Fruit fly (Drosophila melanogaster) whole organism, embryonic: ENCODE data around the gene CG5846.

Experiments
- Abd-B ChIP-seq: fragments of 200-800 bp; sonication (Bioruptor generic); optimal IDR thresholded peaks from 2 replicates; lab custom pipeline; 2018; ENCODE audit warnings: missing biosample characterization, mild to moderate bottlenecking, missing genetic modification characterization, moderate library complexity
- B-H2 ChIP-seq: fragments of 200-800 bp; sonication (Bioruptor generic); optimal IDR thresholded peaks from 2 replicates; lab custom pipeline; 2018; ENCODE audit warnings: missing biosample characterization, mild to moderate bottlenecking, missing genetic modification characterization
- BEAF-32 ChIP-seq: fragments of 200-800 bp; sonication (Bioruptor generic); optimal IDR thresholded peaks from 3 replicates; lab custom pipeline; 2017; ENCODE audit warnings: missing biosample characterization, missing genetic modification characterization, mild to moderate bottlenecking, moderate library complexity, missing genetic modification reagents
- Bgb ChIP-seq: fragments of 200-800 bp; sonication (Bioruptor generic); IDR thresholded peaks from 2 replicates; pipeline ENCODE4 v1.3.6; 2022; ENCODE audit warnings: missing biosample characterization, missing genetic modification characterization; ENCODE audit not compliant: partially characterized antibody
- CG10147 ChIP-seq: fragments of 200-800 bp; sonication (Bioruptor generic); optimal IDR thresholded peaks from 2 replicates; lab custom pipeline; 2019; ENCODE audit warnings: missing biosample characterization, mild to moderate bottlenecking, missing genetic modification characterization, moderate library complexity
- CG11696 ChIP-seq: fragments of 200-800 bp; sonication (Bioruptor generic); IDR thresholded peaks from 2 replicates; pipeline ENCODE4 v1.3.6; 2022; ENCODE audit warnings: missing biosample characterization, missing genetic modification characterization
- CG12104 ChIP-seq: fragments of 200-800 bp; sonication (Bioruptor generic); optimal IDR thresholded peaks from 3 replicates; lab custom pipeline; 2016; ENCODE audit warnings: missing biosample characterization, missing genetic modification characterization
- CG13123 ChIP-seq: fragments of 200-800 bp; sonication (Bioruptor generic); optimal IDR thresholded peaks from 2 replicates; lab custom pipeline; 2016; ENCODE audit warnings: missing biosample characterization, missing genetic modification characterization
- CG2712 ChIP-seq: fragments of 200-800 bp; optimal IDR thresholded peaks from 3 replicates; lab custom pipeline; 2019; ENCODE audit warnings: missing biosample characterization, mild to moderate bottlenecking, missing genetic modification characterization, moderate library complexity
- CG4424 ChIP-seq: fragments of 200-800 bp; sonication (Bioruptor generic); optimal IDR thresholded peaks from 3 replicates; lab custom pipeline; 2016; ENCODE audit warnings: missing biosample characterization, missing genetic modification characterization
- CG8290 ChIP-seq, 3 experiments: fragments of 200-800 bp; sonication (Bioruptor generic); optimal IDR thresholded peaks; 2 replicates each; lab custom pipeline; 2016 to 2019; ENCODE audit warnings: missing biosample characterization in 3 of 3, missing genetic modification characterization in 3 of 3, mild to moderate bottlenecking in 2 of 3, moderate library complexity in 1 of 3
- CG9797 ChIP-seq: fragments of 200-800 bp; sonication (Bioruptor generic); optimal IDR thresholded peaks from 3 replicates; lab custom pipeline; 2018; ENCODE audit warnings: missing biosample characterization, mild to moderate bottlenecking, missing genetic modification characterization
- CTCF ChIP-seq: fragments of 200-800 bp; sonication (Bioruptor generic); optimal IDR thresholded peaks from 2 replicates; lab custom pipeline; 2017; ENCODE audit warnings: missing biosample characterization, mild to moderate bottlenecking, missing genetic modification characterization, moderate library complexity
- Camta ChIP-seq: fragments of 200-800 bp; sonication (Bioruptor generic); optimal IDR thresholded peaks from 2 replicates; lab custom pipeline; 2016; ENCODE audit warnings: missing biosample characterization, missing genetic modification characterization
- CoRest ChIP-seq: fragments of 200-800 bp; sonication (Bioruptor generic); optimal IDR thresholded peaks from 3 replicates; lab custom pipeline; 2018; ENCODE audit warnings: missing biosample characterization, mild to moderate bottlenecking, missing genetic modification characterization, moderate library complexity
- D19B ChIP-seq: fragments of 200-800 bp; sonication (Bioruptor generic); optimal IDR thresholded peaks from 2 replicates; lab custom pipeline; 2017; ENCODE audit warnings: missing biosample characterization, mild to moderate bottlenecking, missing genetic modification characterization
- Dref ChIP-seq: fragments of 200-800 bp; sonication (Bioruptor generic); IDR thresholded peaks from 2 replicates; pipeline ENCODE4 v1.3.6; 2022; ENCODE audit warnings: missing biosample characterization, missing genetic modification characterization
- Eip74EF ChIP-seq, 2 experiments: fragments of 200-800 bp in 1 of 2; fragments of >200 bp in 1 of 2; sonication (Bioruptor generic) in 1 of 2; optimal IDR thresholded peaks; 2 replicates each; lab custom pipeline; 2017 to 2019; ENCODE audit warnings: missing biosample characterization in 2 of 2, missing genetic modification characterization in 2 of 2, mild to moderate bottlenecking in 1 of 2, moderate library complexity in 1 of 2
- Lhr ChIP-seq: fragments of 200-800 bp; sonication (Bioruptor generic); optimal IDR thresholded peaks from 3 replicates; lab custom pipeline; 2017; ENCODE audit warnings: mild to moderate bottlenecking, missing biosample characterization, missing genetic modification reagents, missing genetic modification characterization
- MBD-R2 ChIP-seq: fragments of 200-800 bp; sonication (Bioruptor generic); IDR thresholded peaks from 2 replicates; pipeline ENCODE4 v1.3.6; 2022; ENCODE audit warnings: missing biosample characterization, missing genetic modification characterization
- Med ChIP-seq: fragments of 200-800 bp; sonication (Bioruptor generic); peaks from one replicate; lab custom pipeline; 2016; ENCODE audit warnings: missing biosample characterization, missing genetic modification characterization, mild to moderate bottlenecking, inconsistent platforms, moderate library complexity
- Nf-YA ChIP-seq: fragments of 200-800 bp; sonication (Bioruptor generic); IDR thresholded peaks from 2 replicates; pipeline ENCODE4 v1.3.6; 2022; ENCODE audit warnings: missing biosample characterization, missing genetic modification characterization
- Pdp1 ChIP-seq, 2 experiments: fragments of 200-800 bp; sonication (Bioruptor generic); optimal IDR thresholded peaks; 3 replicates each; lab custom pipeline; 2016; ENCODE audit warnings: missing biosample characterization in 2 of 2, missing genetic modification characterization in 2 of 2, mild to moderate bottlenecking in 1 of 2, moderate library complexity in 1 of 2
- Ptx1 ChIP-seq: fragments of 200-800 bp; sonication (Bioruptor generic); IDR thresholded peaks from 2 replicates; pipeline ENCODE4 v1.3.6; 2022; ENCODE audit warnings: missing biosample characterization, missing genetic modification characterization
- Scr ChIP-seq: fragments of 200-800 bp; sonication (Bioruptor generic); IDR thresholded peaks from 2 replicates; pipeline ENCODE4 v1.3.6; 2022; ENCODE audit warnings: missing biosample characterization, missing genetic modification characterization; ENCODE audit not compliant: partially characterized antibody
- Sry-δ ChIP-seq: fragments of 200-800 bp; sonication (Bioruptor generic); optimal IDR thresholded peaks from 2 replicates; lab custom pipeline; 2016; ENCODE audit warnings: missing biosample characterization, missing genetic modification characterization
- bigmax ChIP-seq: fragments of 200-800 bp; sonication (Bioruptor generic); optimal IDR thresholded peaks from 2 replicates; lab custom pipeline; 2018; ENCODE audit warnings: missing biosample characterization, mild to moderate bottlenecking, missing genetic modification characterization
- cad ChIP-seq: fragments of >200 bp; optimal IDR thresholded peaks from 2 replicates; lab custom pipeline; 2017; ENCODE audit warnings: missing biosample characterization, missing genetic modification characterization
- crol ChIP-seq: fragments of 200-800 bp; sonication (Bioruptor generic); IDR thresholded peaks from 2 replicates; pipeline ENCODE4 v1.3.6; 2022; ENCODE audit warnings: missing biosample characterization, missing genetic modification characterization
- crp ChIP-seq, 2 experiments: fragments of 200-800 bp; sonication (Bioruptor generic); optimal IDR thresholded peaks; 2 replicates in 1 of 2; 3 replicates in 1 of 2; lab custom pipeline; 2017; ENCODE audit warnings: missing biosample characterization in 2 of 2, missing genetic modification characterization in 2 of 2, mild to moderate bottlenecking in 1 of 2, moderate library complexity in 1 of 2
- dati ChIP-seq: fragments of 200-800 bp; sonication (Bioruptor generic); IDR thresholded peaks from 2 replicates; pipeline ENCODE4 v1.3.6; 2022; ENCODE audit warnings: missing biosample characterization, missing genetic modification characterization
- dimm ChIP-seq: fragments of 200-800 bp; sonication (Bioruptor generic); IDR thresholded peaks from 2 replicates; pipeline ENCODE4 v1.3.6; 2022; ENCODE audit warnings: missing biosample characterization, missing genetic modification characterization
- gem ChIP-seq: fragments of 200-800 bp; sonication (Bioruptor generic); optimal IDR thresholded peaks from 2 replicates; lab custom pipeline; 2019; ENCODE audit warnings: missing biosample characterization, mild to moderate bottlenecking, missing genetic modification characterization, moderate library complexity
- gfzf ChIP-seq: fragments of 200-800 bp; sonication (Bioruptor generic); optimal IDR thresholded peaks from 2 replicates; lab custom pipeline; 2016; ENCODE audit warnings: missing biosample characterization, mild to moderate bottlenecking, missing genetic modification characterization, moderate library complexity
- hbn ChIP-seq: fragments of 200-800 bp; sonication (Bioruptor generic); IDR thresholded peaks from 2 replicates; pipeline ENCODE4 v1.3.6; 2022; ENCODE audit warnings: missing biosample characterization, missing genetic modification characterization; ENCODE audit not compliant: partially characterized antibody
- hkb ChIP-seq, 2 experiments: fragments of 200-800 bp in 1 of 2; fragments of >200 bp in 1 of 2; sonication (Bioruptor generic) in 1 of 2; IDR thresholded peaks in 1 of 2; optimal IDR thresholded peaks in 1 of 2; 2 replicates each; pipeline versions ENCODE4 v1.3.6 to Lab custom; 2017 to 2022; ENCODE audit warnings: missing biosample characterization in 1 of 2, missing genetic modification characterization in 1 of 2
- insv ChIP-seq, 2 experiments: fragments of 200-800 bp; sonication (Bioruptor generic); optimal IDR thresholded peaks; 3 replicates each; lab custom pipeline; 2016 to 2018; ENCODE audit warnings: missing biosample characterization in 2 of 2, missing genetic modification characterization in 2 of 2
- ken ChIP-seq: fragments of 200-800 bp; sonication (Bioruptor generic); IDR thresholded peaks from 3 replicates; pipeline ENCODE4 v1.3.6; 2022; ENCODE audit warnings: missing biosample characterization, missing genetic modification characterization
- nmo ChIP-seq: fragments of 200-800 bp; sonication (Bioruptor generic); optimal IDR thresholded peaks from 2 replicates; lab custom pipeline; 2018; ENCODE audit warnings: missing biosample characterization, mild to moderate bottlenecking, missing genetic modification characterization, moderate library complexity
- repo ChIP-seq: fragments of 200-800 bp; sonication (Bioruptor generic); optimal IDR thresholded peaks from 2 replicates; lab custom pipeline; 2016; ENCODE audit warnings: missing biosample characterization, missing genetic modification characterization
- stc ChIP-seq: fragments of 200-800 bp; sonication (Bioruptor generic); IDR thresholded peaks from 2 replicates; pipeline ENCODE4 v1.3.6; 2022; ENCODE audit warnings: missing biosample characterization, missing genetic modification characterization
- stwl ChIP-seq: fragments of 200-800 bp; sonication (Bioruptor generic); optimal IDR thresholded peaks from 3 replicates; lab custom pipeline; 2018; ENCODE audit warnings: missing biosample characterization, mild to moderate bottlenecking, missing genetic modification characterization, moderate library complexity
- sug ChIP-seq: fragments of 200-800 bp; optimal IDR thresholded peaks from 2 replicates; lab custom pipeline; 2019; ENCODE audit warnings: missing biosample characterization, mild to moderate bottlenecking, missing genetic modification characterization, moderate library complexity
- z ChIP-seq: fragments of 200-800 bp; sonication (Bioruptor generic); IDR thresholded peaks from 3 replicates; pipeline ENCODE4 v1.3.6; 2022; ENCODE audit warnings: missing biosample characterization, missing genetic modification characterization
- zen ChIP-seq: fragments of 200-800 bp; sonication (Bioruptor generic); optimal IDR thresholded peaks from 3 replicates; lab custom pipeline; 2018; ENCODE audit warnings: missing biosample characterization, mild to moderate bottlenecking, missing genetic modification characterization, moderate library complexity

CG5846 gene

dm6 chr2L:9915011-9915850, 41.8 kb downstream of the CG5846 start, which contains the start of gene yip2 (continued):
- TF ChIP-seq D19B (GFP tag; lab: Kevin White, UChicago) = peak; percentile 40
- peak; percentile 64 for TF ChIP-seq stc (GFP tag; lab: Robert Waterston, UW)
- peak; percentile 51; the same call in 1 of the 2 replicates for TF ChIP-seq Nf-YA (GFP tag; lab: Robert Waterston, UW)
- peak; percentile 32; the same call in 1 of the 2 replicates for TF ChIP-seq CG11696
- TF ChIP-seq repo (GFP tag; lab: Kevin White, UChicago) = no peak
- TF ChIP-seq Sry-δ = no peak
- peak; percentile 52; the same call in 1 of the 2 replicates for TF ChIP-seq Ptx1 (GFP tag; lab: Robert Waterston, UW)
- TF ChIP-seq CG12104 = peak; percentile 14
- TF ChIP-seq Pdp1 (GFP tag; optimal IDR thresholded peaks at IDR 0.05; lab: Kevin White, UChicago) = peak; percentile 45 to 47
- TF ChIP-seq ken = no peak; the same call in 2 of the 3 replicates
- TF ChIP-seq crol = peak; percentile 66
- 0 out of 2 replicates have a peak, but pooled peaks have one; percentile 11 for TF ChIP-seq Bgb (GFP tag; lab: Robert Waterston, UW)

dm6 chr2L:9912570-9913260, 44.3 kb downstream of the CG5846 start, which contains the start of the genes Etl1 and Srp54:
Gene Etl1, minus strand, starts transcription at chr2L:9912608.
Gene Srp54, plus strand, starts transcription at chr2L:9912911.
- TF ChIP-seq MBD-R2 (GFP tag; lab: Robert Waterston, UW) = peak; percentile 60
- TF ChIP-seq CoRest (tag; lab: Kevin White, UChicago) = peak; percentile 44
- TF ChIP-seq z (GFP tag; lab: Robert Waterston, UW) = no peak
- no peak for TF ChIP-seq dimm
- no peak for TF ChIP-seq CG10147 (GFP tag; lab: Kevin White, UChicago)
- TF ChIP-seq Eip74EF (GFP tag; optimal IDR thresholded peaks at IDR 0.05; lab: Kevin White, UChicago) = no peak
- TF ChIP-seq Lhr (GFP tag; lab: Kevin White, UChicago) = peak; percentile 26
- peak in 1 of 2 experiments; percentile 37 for TF ChIP-seq Pdp1 (GFP tag; optimal IDR thresholded peaks at IDR 0.05; lab: Kevin White, UChicago)
- no peak for TF ChIP-seq CG13123 (GFP tag; lab: Kevin White, UChicago)
- peak; percentile 42 for TF ChIP-seq nmo
- no peak for TF ChIP-seq dati (GFP tag; lab: Robert Waterston, UW)
- TF ChIP-seq Med (GFP tag; lab: Kevin White, UChicago) = peak; percentile 66
- TF ChIP-seq Dref (GFP tag; lab: Robert Waterston, UW) = peak; percentile 56
- peak; percentile 73 for TF ChIP-seq CG9797 (GFP tag; lab: Kevin White, UChicago)
- TF ChIP-seq zen (tag; lab: Kevin White, UChicago) = peak; percentile 49
- TF ChIP-seq gem (tag; lab: Kevin White, UChicago) = peak; percentile 24
- TF ChIP-seq crp (GFP tag; optimal IDR thresholded peaks at IDR 0.05; lab: Kevin White, UChicago) = peak in 1 of 2 experiments; percentile 8
- no peak for TF ChIP-seq cad (GFP tag; lab: Kevin White, UChicago)
- TF ChIP-seq insv (GFP tag; optimal IDR thresholded peaks at IDR 0.05; lab: Kevin White, UChicago) = no peak
- TF ChIP-seq bigmax (GFP tag; lab: Kevin White, UChicago) = peak; percentile 75
- peak; percentile 3 for TF ChIP-seq CTCF (GFP tag; lab: Kevin White, UChicago)
- peak; percentile 9 for TF ChIP-seq sug (tag; lab: Kevin White, UChicago)
- TF ChIP-seq Abd-B (GFP tag; lab: Kevin White, UChicago) = peak; percentile 27
- peak; percentile 25 for TF ChIP-seq CG2712
- TF ChIP-seq B-H2 (GFP tag; lab: Kevin White, UChicago) = no peak
- TF ChIP-seq CG8290 (GFP tag; optimal IDR thresholded peaks at IDR 0.05; lab: Kevin White, UChicago) = peak; percentile 10
- no peak for TF ChIP-seq CG8290 (tag; optimal IDR thresholded peaks at IDR 0.05; lab: Kevin White, UChicago)
- peak; percentile 35 for TF ChIP-seq Scr (GFP tag; lab: Robert Waterston, UW)
- TF ChIP-seq gfzf (GFP tag; lab: Kevin White, UChicago) = peak; percentile 67
- TF ChIP-seq hbn (GFP tag; lab: Robert Waterston, UW) = no peak
- TF ChIP-seq CG4424 (GFP tag; lab: Kevin White, UChicago) = peak; percentile 2
- TF ChIP-seq stwl (tag; lab: Kevin White, UChicago) = peak; percentile 71
- TF ChIP-seq hkb (optimal IDR thresholded peaks at IDR 0.05; lab: Kevin White, UChicago) = peak; percentile 84
- no peak for TF ChIP-seq hkb (GFP tag; IDR thresholded peaks at IDR 0.05; lab: Robert Waterston, UW)
- peak; percentile 63 for TF ChIP-seq BEAF-32 (GFP tag; lab: Kevin White, UChicago)
- TF ChIP-seq Camta (GFP tag; lab: Kevin White, UChicago) = no peak
